Worm (Caenorhabditis elegans) whole organism, mixed stage, embryonic: ENCODE results near the gene T07D3.9.

Experiments used
- blmp-1 ChIP-seq: fragments of 150-350 bp; optimal IDR thresholded peaks from 2 replicates; lab custom pipeline; 2014; ENCODE audit warnings: missing biosample characterization, missing genetic modification characterization
- mab-5 ChIP-seq: fragments of 150-350 bp; optimal IDR thresholded peaks from 2 replicates; lab custom pipeline; 2014; ENCODE audit warnings: missing biosample characterization, missing genetic modification characterization
- unc-62 ChIP-seq: fragments of 150-350 bp; optimal IDR thresholded peaks from 2 replicates; lab custom pipeline; 2014; ENCODE audit warnings: missing biosample characterization, missing genetic modification reagents, missing genetic modification characterization

DNA sequence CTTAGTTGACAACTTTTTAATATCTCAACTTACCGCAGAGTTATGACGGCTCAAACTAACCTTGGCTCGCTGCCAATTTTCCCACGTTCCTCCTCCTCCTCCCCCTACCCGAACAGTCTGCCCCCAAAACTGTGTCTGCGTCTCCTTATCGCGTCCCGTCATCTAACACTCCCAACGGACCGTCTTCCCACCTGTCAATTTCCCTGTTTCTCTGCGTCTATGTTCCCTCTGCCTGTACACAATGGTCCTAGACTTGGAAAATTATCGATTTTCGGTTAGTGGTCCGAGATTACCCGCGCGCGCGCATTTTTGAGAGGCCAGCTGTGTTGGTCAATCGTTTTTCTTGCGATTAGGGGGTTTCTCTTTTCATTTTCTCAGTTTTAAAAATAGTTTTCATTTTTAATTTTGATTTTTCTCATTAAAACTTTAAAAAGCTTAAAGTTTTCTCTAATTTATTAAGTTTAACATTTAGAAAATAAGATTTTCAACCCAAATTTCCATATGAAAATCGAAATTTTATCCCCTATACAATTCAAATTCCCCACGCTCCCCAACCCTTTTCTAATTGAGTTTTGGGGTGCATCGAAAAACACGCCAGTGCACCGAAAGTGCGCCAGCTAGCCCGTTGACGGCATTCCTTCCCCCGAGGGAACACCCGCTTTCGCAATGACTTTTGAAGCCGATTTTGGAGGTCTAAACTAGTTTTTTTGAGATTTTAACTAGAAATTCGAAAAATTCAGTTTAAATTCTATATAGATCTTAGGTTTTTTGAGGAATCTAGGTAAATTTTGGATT lies 27.5 kb downstream of the T07D3.9 start, which contains the start of gene alg-2:
- TF ChIP-seq blmp-1 (no peak), mab-5 (no peak), unc-62 (peak; percentile 48)
